Worm (Caenorhabditis elegans): ENCODE data around the gene T23G7.2.

DNA sequence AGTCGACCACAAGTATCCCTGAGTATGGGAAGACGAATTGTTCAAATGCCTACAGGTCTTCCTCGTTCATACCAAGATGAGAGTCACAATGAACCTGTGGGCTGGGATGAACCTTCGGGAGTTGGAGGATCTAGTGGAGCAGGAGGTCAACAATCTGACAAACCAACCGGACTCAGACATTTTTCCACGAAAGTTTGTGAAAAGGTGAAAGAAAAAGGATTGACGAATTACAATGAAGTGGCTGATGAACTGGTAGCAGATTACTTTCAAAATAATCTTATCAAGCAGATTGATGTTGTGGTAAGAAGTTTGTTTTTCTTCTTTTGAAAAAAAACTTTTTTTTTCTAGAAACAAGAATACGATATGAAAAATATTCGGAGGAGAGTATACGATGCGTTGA is 2.7 kb downstream of the T23G7.2 start:
- TF ChIP-seq nhr-77 (tag; optimal IDR thresholded peaks at IDR 0.05) (no peak), nhr-11 (tag; optimal IDR thresholded peaks at IDR 0.05) (no peak), ZK546.5 (tag; optimal IDR thresholded peaks at IDR 0.05) (no peak), pqm-1 (tag; optimal IDR thresholded peaks at IDR 0.05) (no peak), ztf-4 (tag; optimal IDR thresholded peaks at IDR 0.05) (no peak), nhr-12 (tag; optimal IDR thresholded peaks at IDR 0.05) (no peak), fos-1 (tag; optimal IDR thresholded peaks at IDR 0.05) (no peak), snpc-4 (tag; optimal IDR thresholded peaks at IDR 0.05) (no peak), eor-1 (tag; optimal IDR thresholded peaks at IDR 0.05) (no peak), elt-1 (tag; optimal IDR thresholded peaks at IDR 0.05) (no peak), nhr-28 (tag; optimal IDR thresholded peaks at IDR 0.05) (no peak), fkh-10 (GFP tag; optimal IDR thresholded peaks at IDR 0.05) (no peak), fkh-2 (tag; optimal IDR thresholded peaks at IDR 0.05) (no peak), R02D3.7 (tag; optimal IDR thresholded peaks at IDR 0.05) (no peak)
